Worm (Caenorhabditis elegans): ENCODE data around the gene DH11.5.

ce11 chrII:8022461-8022860, 46.1 kb downstream of the DH11.5 start, which contains the start of gene hda-2:
- TF ChIP-seq T22C8.4 (GFP tag; IDR thresholded peaks at IDR 0.05), result no peak
- no peak for TF ChIP-seq med-1 (GFP tag; optimal IDR thresholded peaks at IDR 0.05; ENCODE audit: insufficient read depth)
- TF ChIP-seq flt-1 (GFP tag; IDR thresholded peaks at IDR 0.05), result no peak
- TF ChIP-seq tab-1 (GFP tag; IDR thresholded peaks at IDR 0.05), result no peak
- TF ChIP-seq ztf-23 (GFP tag; IDR thresholded peaks at IDR 0.05), result no peak
- no peak for TF ChIP-seq ztf-29 (GFP tag; IDR thresholded peaks at IDR 0.05)
- no peak for TF ChIP-seq klf-2 (GFP tag; conservative IDR thresholded peaks at IDR 0.05)
- no peak for TF ChIP-seq ref-1 (GFP tag; conservative IDR thresholded peaks at IDR 0.05)
- no peak for TF ChIP-seq cog-1 (tag; optimal IDR thresholded peaks at IDR 0.05)
